Worm (Caenorhabditis elegans): ENCODE results near the gene clh-5.

DNA sequence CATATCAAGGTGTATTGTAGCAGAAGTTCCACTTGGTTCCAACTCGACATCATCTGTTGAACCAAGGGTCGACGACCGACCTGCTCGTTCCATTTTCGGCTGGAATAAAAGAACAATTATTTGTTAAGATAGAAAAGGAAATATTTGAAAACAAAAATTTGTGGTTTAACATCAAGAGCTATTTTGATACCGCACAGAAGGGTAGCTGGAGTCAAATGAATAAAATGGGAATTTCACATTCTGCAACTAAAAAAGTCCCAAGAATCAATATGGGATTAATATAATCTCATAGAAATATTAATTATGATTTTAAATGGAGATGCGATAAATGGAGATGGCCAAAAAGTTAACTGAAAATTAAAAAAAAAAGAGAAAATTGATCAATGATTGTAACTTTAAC lies at the start of gene clh-5:
- TF ChIP-seq nhr-80 (tag; optimal IDR thresholded peaks at IDR 0.05), result no peak
- no peak for TF ChIP-seq nfya-2 (GFP tag; IDR thresholded peaks at IDR 0.05)
- no peak for TF ChIP-seq B0261.1 (tag; optimal IDR thresholded peaks at IDR 0.05)
- no peak for TF ChIP-seq sdz-38 (tag; optimal IDR thresholded peaks at IDR 0.05)
- no peak for TF ChIP-seq F39B2.1 (GFP tag; IDR thresholded peaks at IDR 0.05)
